Fruit fly (Drosophila melanogaster): ENCODE data around the gene osa.

Gene osa

DNA sequence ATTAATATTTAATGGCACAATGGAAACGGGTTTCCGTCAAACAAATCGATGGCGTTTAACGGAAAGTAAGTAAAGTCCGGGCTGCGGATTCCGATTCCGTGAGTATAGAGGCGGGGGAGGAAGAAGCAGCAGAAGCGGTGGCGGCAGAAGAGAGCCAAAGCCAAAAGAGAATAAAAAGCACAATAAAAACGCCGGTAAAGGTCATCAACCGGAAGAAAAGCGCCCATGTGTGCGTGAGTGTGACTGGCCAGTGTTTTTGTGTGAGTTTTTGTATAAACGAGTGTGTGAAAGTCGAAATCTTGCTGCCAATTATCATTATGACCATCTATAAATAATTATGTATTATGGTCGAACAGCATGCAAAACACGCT lies 37.9 kb downstream of the osa start:
- TF ChIP-seq CG4496 (GFP tag; IDR thresholded peaks at IDR 0.05) (no peak), CG13204 (GFP tag; optimal IDR thresholded peaks at IDR 0.05) (peak; percentile 16), Pif1B (GFP tag; optimal IDR thresholded peaks at IDR 0.05) (no peak), CG8159 (tag; optimal IDR thresholded peaks at IDR 0.05) (no peak), EcR (GFP tag; optimal IDR thresholded peaks at IDR 0.05) (peak; percentile 92), gl (tag; optimal IDR thresholded peaks at IDR 0.05) (no peak), CG34367 (tag; optimal IDR thresholded peaks at IDR 0.05) (no peak), CG14655 (GFP tag; optimal IDR thresholded peaks at IDR 0.05) (no peak), Ets98B (GFP tag; IDR thresholded peaks at IDR 0.05) (no peak), CG15710 (tag; optimal IDR thresholded peaks at IDR 0.05) (no peak), D1 (tag; optimal IDR thresholded peaks at IDR 0.05) (no peak), rn (GFP tag; IDR thresholded peaks at IDR 0.05) (no peak)

DNA sequence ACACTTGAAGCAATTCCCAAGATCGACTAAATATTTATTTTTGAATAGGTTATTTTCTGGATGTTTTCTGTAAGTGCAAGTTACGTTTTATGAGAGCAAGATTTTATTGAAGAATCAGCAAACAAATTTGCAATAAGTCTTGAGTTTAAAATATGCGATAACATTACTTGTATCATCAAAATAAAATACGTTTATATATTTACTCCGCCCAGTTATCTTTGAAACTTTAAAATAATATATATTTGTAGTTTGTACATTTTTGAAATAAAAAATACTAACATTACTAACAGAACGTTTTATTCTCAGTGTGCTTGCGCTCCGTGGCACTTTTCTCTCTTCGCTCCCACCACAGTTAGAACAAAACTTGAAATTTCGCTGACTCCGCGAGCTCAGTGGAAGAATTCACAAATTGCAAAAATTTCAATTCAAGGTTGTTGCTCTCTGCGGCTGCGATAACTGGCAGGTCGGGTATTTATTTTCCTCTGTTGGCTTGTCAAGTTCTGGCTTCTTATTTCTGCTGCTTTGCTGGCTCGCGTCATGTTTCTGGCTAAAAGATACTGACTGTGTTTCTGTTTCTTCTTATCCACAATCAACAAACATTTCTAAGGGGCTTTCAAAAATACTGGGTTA lies 38.7 kb downstream of the osa start:
- TF ChIP-seq gl (tag; optimal IDR thresholded peaks at IDR 0.05) (peak; percentile 26), CG10348 (GFP tag; IDR thresholded peaks at IDR 0.05) (no peak), EcR (GFP tag; optimal IDR thresholded peaks at IDR 0.05) (peak; percentile 11), CG8159 (tag; optimal IDR thresholded peaks at IDR 0.05) (peak; percentile 87), CG17806 (tag; optimal IDR thresholded peaks at IDR 0.05) (peak; percentile 84), CG13204 (GFP tag; optimal IDR thresholded peaks at IDR 0.05) (no peak), CG8301 (tag; optimal IDR thresholded peaks at IDR 0.05) (peak; percentile 94), CG4496 (GFP tag; IDR thresholded peaks at IDR 0.05) (peak; percentile 82), CG32121 (GFP tag; IDR thresholded peaks at IDR 0.05) (peak; percentile 82), D1 (tag; optimal IDR thresholded peaks at IDR 0.05) (peak; percentile 85), CG9948 (tag; optimal IDR thresholded peaks at IDR 0.05) (peak; percentile 89), Pif1B (GFP tag; optimal IDR thresholded peaks at IDR 0.05) (peak; percentile 86), CG12605 (GFP tag; IDR thresholded peaks at IDR 0.05) (peak; percentile 52), CG14655 (GFP tag; optimal IDR thresholded peaks at IDR 0.05) (peak; percentile 96), CG15710 (tag; optimal IDR thresholded peaks at IDR 0.05) (peak; percentile 87), Snoo (tag; optimal IDR thresholded peaks at IDR 0.05) (peak; percentile 89), fd96Ca (GFP tag; IDR thresholded peaks at IDR 0.05) (no peak), Pif1A (GFP tag; optimal IDR thresholded peaks at IDR 0.05) (no peak), rn (GFP tag; IDR thresholded peaks at IDR 0.05) (peak; percentile 45; the same call in 1 of the 2 replicates), CG34367 (tag; optimal IDR thresholded peaks at IDR 0.05) (peak; percentile 79), Ets98B (GFP tag; IDR thresholded peaks at IDR 0.05) (peak; percentile 58)

DNA sequence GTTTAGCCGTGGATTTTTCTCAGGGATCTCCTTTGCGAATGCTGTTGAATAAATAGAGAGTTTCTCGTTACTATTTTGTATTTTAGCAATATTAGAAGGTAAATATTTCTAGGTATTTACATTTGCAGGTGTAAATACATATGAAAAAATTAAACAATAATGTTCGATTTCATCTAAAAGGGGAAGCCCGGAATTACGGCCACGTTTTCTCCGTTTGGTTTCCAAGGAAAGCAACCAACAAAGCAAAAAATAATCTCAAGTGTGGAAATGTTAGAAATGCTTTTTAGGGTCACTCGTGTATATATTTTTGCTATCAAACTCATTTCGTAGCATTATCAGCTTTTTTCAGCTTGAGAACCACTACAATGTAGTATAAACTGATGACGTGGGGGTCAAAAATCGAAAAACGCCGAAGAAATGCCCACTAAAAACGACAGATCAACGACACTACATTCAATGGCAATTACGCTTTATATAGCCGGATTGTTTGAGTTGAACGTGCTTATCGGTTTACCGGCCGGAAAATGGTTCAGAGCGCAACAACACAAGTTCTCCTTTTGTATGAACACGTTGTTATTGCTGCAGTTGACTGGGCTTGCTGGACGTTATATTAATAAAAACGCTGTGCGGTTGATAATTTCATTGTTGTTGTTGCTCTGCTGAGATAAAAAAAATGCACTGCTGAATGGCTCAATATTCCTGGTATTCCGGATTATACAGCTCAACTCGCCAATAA lies 39.8 kb downstream of the osa start:
- TF ChIP-seq fd96Ca (GFP tag; IDR thresholded peaks at IDR 0.05) (no peak), EcR (GFP tag; optimal IDR thresholded peaks at IDR 0.05) (peak; percentile 88)

DNA sequence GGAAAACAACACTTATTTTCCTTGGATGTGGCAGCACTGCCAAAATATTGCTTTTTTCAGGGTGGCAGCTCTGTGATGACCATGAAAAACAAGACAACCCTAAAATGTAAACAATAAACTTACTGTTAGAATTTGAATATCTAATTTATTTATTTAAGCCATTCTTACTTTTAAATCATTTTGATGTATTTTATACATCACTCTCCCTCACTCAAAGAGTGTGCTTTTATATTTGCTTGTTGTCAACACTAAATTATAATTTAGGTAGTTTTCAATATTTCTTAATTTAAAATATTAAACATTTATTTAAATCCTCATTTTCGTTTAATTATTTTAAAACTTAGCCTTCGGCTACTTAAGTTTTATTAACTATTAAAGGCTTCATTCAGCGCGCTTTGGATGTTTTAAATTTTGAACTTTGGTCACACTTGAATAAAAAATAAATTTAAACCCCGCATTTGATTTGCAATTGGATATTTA lies 47.3 kb downstream of the osa start, which contains the start of the genes CG7523 and Mps1:
Gene CG7523, minus strand, starts transcription at position 39 of the 480 bp plus-strand sequence.
Gene Mps1, plus strand, starts transcription at position 415 of the 480 bp plus-strand sequence.
- no peak for TF ChIP-seq gl (tag; optimal IDR thresholded peaks at IDR 0.05)
- no peak for TF ChIP-seq Snoo (tag; optimal IDR thresholded peaks at IDR 0.05)
- TF ChIP-seq CG9948 (tag; optimal IDR thresholded peaks at IDR 0.05), result no peak
- TF ChIP-seq CG10348 (GFP tag; IDR thresholded peaks at IDR 0.05), result no peak
- TF ChIP-seq Ets98B (GFP tag; IDR thresholded peaks at IDR 0.05), result no peak
- no peak for TF ChIP-seq CG8159 (tag; optimal IDR thresholded peaks at IDR 0.05)
- TF ChIP-seq D1 (tag; optimal IDR thresholded peaks at IDR 0.05), result no peak
- TF ChIP-seq CG34367 (tag; optimal IDR thresholded peaks at IDR 0.05), result no peak
- no peak for TF ChIP-seq CG13204 (GFP tag; optimal IDR thresholded peaks at IDR 0.05)
- TF ChIP-seq CG17806 (tag; optimal IDR thresholded peaks at IDR 0.05), result no peak
- no peak for TF ChIP-seq CG12605 (GFP tag; IDR thresholded peaks at IDR 0.05)
- no peak for TF ChIP-seq EcR (GFP tag; optimal IDR thresholded peaks at IDR 0.05)
- TF ChIP-seq fd96Ca (GFP tag; IDR thresholded peaks at IDR 0.05), result no peak
- TF ChIP-seq Pif1B (GFP tag; optimal IDR thresholded peaks at IDR 0.05), result no peak
- TF ChIP-seq CG32121 (GFP tag; IDR thresholded peaks at IDR 0.05), result no peak
- no peak for TF ChIP-seq rn (GFP tag; IDR thresholded peaks at IDR 0.05)

DNA sequence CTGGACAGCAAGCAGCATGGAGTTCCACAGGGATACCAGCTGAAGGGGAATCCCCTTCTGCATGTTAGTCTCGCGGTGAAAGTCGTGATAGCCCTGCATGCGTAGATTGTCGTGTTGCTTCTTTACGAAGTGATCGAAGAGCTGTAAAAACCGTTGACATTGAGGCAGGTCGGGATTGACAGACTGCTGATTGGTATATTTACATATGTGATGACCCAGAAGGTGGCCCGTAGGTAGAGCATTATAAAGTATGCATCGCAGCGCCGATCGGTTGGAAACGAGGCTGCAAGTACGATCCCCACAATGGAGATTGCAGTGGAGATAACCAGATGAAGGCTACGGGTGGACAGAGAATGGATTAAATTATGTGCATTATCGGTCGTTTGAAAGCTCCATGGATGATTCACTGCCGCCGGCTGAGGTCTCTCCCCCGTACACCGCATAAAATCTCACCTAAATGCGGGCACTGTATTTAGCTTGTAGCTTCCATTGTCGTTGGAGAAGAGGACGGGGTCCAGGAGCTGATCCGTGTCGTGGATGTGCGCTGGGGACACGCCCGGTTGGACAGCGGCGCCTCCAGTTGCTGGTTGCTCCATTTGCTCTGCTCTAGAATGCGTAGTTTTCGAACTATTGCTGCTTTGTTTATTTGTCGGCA lies 47.8 kb downstream of the osa start:
- TF ChIP-seq CG8159 (tag; optimal IDR thresholded peaks at IDR 0.05) (no peak), CG4496 (GFP tag; IDR thresholded peaks at IDR 0.05) (no peak), EcR (GFP tag; optimal IDR thresholded peaks at IDR 0.05) (peak; percentile 53), CG17806 (tag; optimal IDR thresholded peaks at IDR 0.05) (no peak), gl (tag; optimal IDR thresholded peaks at IDR 0.05) (no peak), CG15710 (tag; optimal IDR thresholded peaks at IDR 0.05) (no peak), D1 (tag; optimal IDR thresholded peaks at IDR 0.05) (no peak)

DNA sequence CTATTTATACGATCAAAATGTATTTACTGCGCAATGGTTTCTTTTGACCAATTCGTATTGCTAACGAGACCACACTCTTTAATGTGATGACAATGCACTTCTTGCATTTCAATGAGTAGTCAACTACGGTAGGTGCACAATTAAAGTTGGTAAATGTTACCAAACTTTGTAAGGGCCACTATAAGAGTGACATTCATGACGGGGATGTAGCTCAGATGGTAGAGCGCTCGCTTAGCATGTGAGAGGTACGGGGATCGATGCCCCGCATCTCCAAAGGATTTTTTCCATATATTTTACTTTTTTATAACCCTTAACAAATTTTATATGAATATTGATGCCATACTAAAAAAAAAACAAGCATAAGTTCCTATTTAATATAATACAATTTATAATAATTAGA lies 50.2 kb downstream of the osa start:
- no peak for TF ChIP-seq EcR (GFP tag; optimal IDR thresholded peaks at IDR 0.05)
- TF ChIP-seq rn (GFP tag; IDR thresholded peaks at IDR 0.05), result no peak
- TF ChIP-seq CG15710 (tag; optimal IDR thresholded peaks at IDR 0.05), result no peak
- TF ChIP-seq CG32121 (GFP tag; IDR thresholded peaks at IDR 0.05), result no peak
- TF ChIP-seq CG4496 (GFP tag; IDR thresholded peaks at IDR 0.05), result no peak
- no peak for TF ChIP-seq CG13204 (GFP tag; optimal IDR thresholded peaks at IDR 0.05)
- no peak for TF ChIP-seq CG8159 (tag; optimal IDR thresholded peaks at IDR 0.05)
- TF ChIP-seq CG17806 (tag; optimal IDR thresholded peaks at IDR 0.05), result no peak
- no peak for TF ChIP-seq D1 (tag; optimal IDR thresholded peaks at IDR 0.05)
- no peak for TF ChIP-seq CG9948 (tag; optimal IDR thresholded peaks at IDR 0.05)
- no peak for TF ChIP-seq CG12605 (GFP tag; IDR thresholded peaks at IDR 0.05)
- no peak for TF ChIP-seq fd96Ca (GFP tag; IDR thresholded peaks at IDR 0.05)
- no peak for TF ChIP-seq Pif1B (GFP tag; optimal IDR thresholded peaks at IDR 0.05)

All from whole organism, pupa.